Fruit fly (Drosophila melanogaster) whole organism, wandering third instar larva: Measurements from ENCODE around the gene CG15561.

ENCODE experiments used
- CG9705 ChIP-seq: fragments of 200-800 bp; sonication (Bioruptor generic); optimal IDR thresholded peaks from 2 replicates; lab custom pipeline; 2018; ENCODE audit warnings: missing biosample characterization, mild to moderate bottlenecking, missing genetic modification characterization
- HLH106 ChIP-seq: fragments of 200-800 bp; optimal IDR thresholded peaks from 3 replicates; lab custom pipeline; 2019; ENCODE audit warnings: missing biosample characterization, mild to moderate bottlenecking, missing genetic modification characterization, moderate library complexity
- Hr78 ChIP-seq: fragments of >200 bp; optimal IDR thresholded peaks from 2 replicates; lab custom pipeline; 2017; ENCODE audit warnings: missing biosample characterization, missing genetic modification characterization
- Hr83 ChIP-seq: fragments of 200-300 bp; sonication (Bioruptor generic); optimal IDR thresholded peaks from 2 replicates; lab custom pipeline; 2016; ENCODE audit warnings: missing biosample characterization, mild to moderate bottlenecking, missing genetic modification characterization, moderate library complexity; ENCODE audit not compliant: poor library complexity, severe bottlenecking
- Jra ChIP-seq: sonication (Bioruptor generic); optimal IDR thresholded peaks from 2 replicates; lab custom pipeline; 2016; ENCODE audit warnings: missing biosample characterization, missing genetic modification characterization
- Myc ChIP-seq: fragments of >200 bp; optimal IDR thresholded peaks from 2 replicates; lab custom pipeline; 2017
- br ChIP-seq: fragments of 200-800 bp; sonication (Bioruptor generic); optimal IDR thresholded peaks from 2 replicates; lab custom pipeline; 2016; ENCODE audit warnings: missing biosample characterization, missing genetic modification characterization
- foxo ChIP-seq, 2 experiments: fragments of 200-800 bp; sonication (Bioruptor generic); optimal IDR thresholded peaks; 2 replicates in 1 of 2; 3 replicates in 1 of 2; lab custom pipeline; 2016 to 2017; ENCODE audit warnings: missing biosample characterization in 2 of 2, missing genetic modification characterization in 2 of 2
- fru ChIP-seq: fragments of 200-800 bp; sonication (Bioruptor generic); optimal IDR thresholded peaks from 3 replicates; lab custom pipeline; 2016; ENCODE audit warnings: missing biosample characterization, mild to moderate bottlenecking, missing genetic modification characterization
- h ChIP-seq: fragments of 200-800 bp; sonication (Bioruptor generic); optimal IDR thresholded peaks from 3 replicates; lab custom pipeline; 2016; ENCODE audit warnings: missing biosample characterization, mild to moderate bottlenecking, missing genetic modification characterization
- jim ChIP-seq: fragments of 175-275, 200-325 bp; sonication (Bioruptor generic); optimal IDR thresholded peaks from 2 replicates; lab custom pipeline; 2016; ENCODE audit warnings: missing biosample characterization, mild to moderate bottlenecking, missing genetic modification characterization
- usp ChIP-seq: fragments of >200 bp; optimal IDR thresholded peaks from 2 replicates; lab custom pipeline; 2017; ENCODE audit warnings: missing biosample characterization, missing genetic modification characterization

dm6 chr3R:31210630-31211029 lies 5.1 kb downstream of the CG15561 start, which contains the start of gene chp:
- TF ChIP-seq foxo (GFP tag; optimal IDR thresholded peaks at IDR 0.05; lab: Kevin White, UChicago) (no peak), jim (GFP tag; lab: Kevin White, UChicago) (no peak), br (GFP tag; lab: Kevin White, UChicago) (no peak), HLH106 (tag; lab: Kevin White, UChicago) (no peak), fru (GFP tag; lab: Kevin White, UChicago) (no peak), Hr83 (GFP tag; lab: Kevin White, UChicago) (no peak), Jra (GFP tag; lab: Kevin White, UChicago) (no peak), Myc (lab: Kevin White, UChicago) (no peak), Hr78 (GFP tag; lab: Kevin White, UChicago) (no peak), usp (no peak), CG9705 (GFP tag; lab: Kevin White, UChicago) (no peak), h (no peak)
